Worm (Caenorhabditis elegans) whole organism, L3 larva: ENCODE measurements around the gene Y51A2B.2.

Experiments
- R02D3.7 ChIP-seq: fragments of 150-350 bp; optimal IDR thresholded peaks from 2 replicates; lab custom pipeline; 2014; ENCODE audit warnings: missing biosample characterization, missing genetic modification characterization
- ceh-28 ChIP-seq: fragments of 150-350 bp; optimal IDR thresholded peaks from 2 replicates; lab custom pipeline; 2014; ENCODE audit warnings: missing biosample characterization, missing genetic modification reagents, missing genetic modification characterization
- ceh-82 ChIP-seq: fragments of 150-350 bp; optimal IDR thresholded peaks from 2 replicates; lab custom pipeline; 2014; ENCODE audit warnings: missing biosample characterization, missing genetic modification characterization
- ceh-9 ChIP-seq: sonication (generic microtip); optimal IDR thresholded peaks from 2 replicates; lab custom pipeline; 2018; ENCODE audit warnings: missing biosample characterization, missing genetic modification characterization
- egl-27 ChIP-seq: sonication (generic microtip); optimal IDR thresholded peaks from 4 replicates; lab custom pipeline; 2017; ENCODE audit warnings: missing biosample characterization, missing genetic modification reagents, missing genetic modification characterization
- elt-3 ChIP-seq, 3 experiments: fragments of 150-350 bp in 1 of 3; sonication (generic microtip) in 2 of 3; optimal IDR thresholded peaks; 2 replicates in 2 of 3; 4 replicates in 1 of 3; lab custom pipeline; 2014 to 2017; ENCODE audit warnings: missing biosample characterization in 3 of 3, missing genetic modification characterization in 3 of 3
- nhr-12 ChIP-seq: fragments of 150-350 bp; optimal IDR thresholded peaks from 2 replicates; lab custom pipeline; 2014; ENCODE audit warnings: missing biosample characterization, missing genetic modification characterization
- skn-1 ChIP-seq: fragments of 150-350 bp; optimal IDR thresholded peaks from 2 replicates; lab custom pipeline; 2014; ENCODE audit warnings: missing biosample characterization, missing genetic modification characterization
- tbx-2 ChIP-seq: sonication (generic microtip); optimal IDR thresholded peaks from 2 replicates; lab custom pipeline; 2016; ENCODE audit warnings: mild to moderate bottlenecking, missing genetic modification characterization, missing compliant biosample characterization
- zag-1 ChIP-seq: fragments of 150-350 bp; optimal IDR thresholded peaks from 2 replicates; lab custom pipeline; 2014; ENCODE audit warnings: missing biosample characterization, missing genetic modification characterization

DNA sequence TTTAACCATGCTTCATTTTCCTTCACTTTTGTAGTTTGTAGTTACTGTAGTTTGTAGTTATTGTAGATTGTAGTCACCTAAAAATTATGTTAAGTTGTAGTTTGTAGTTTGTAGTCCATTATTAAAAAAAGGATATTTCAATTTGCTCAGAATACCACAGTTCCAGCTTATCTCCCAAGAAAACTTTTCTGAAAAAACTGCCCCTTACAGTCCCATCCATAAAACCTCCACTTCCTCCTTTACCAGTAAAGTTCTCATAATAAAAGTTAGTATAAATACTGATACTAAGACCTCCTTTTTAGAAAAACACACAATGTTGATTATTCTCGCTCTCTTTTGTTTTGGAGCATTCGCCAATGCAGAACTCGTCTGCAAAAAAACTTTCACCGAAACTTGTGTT is 23.6 kb upstream of the Y51A2B.2 start, which contains the start of gene C08E8.11:
- no peak for TF ChIP-seq ceh-82 (tag; lab: Kevin White, UChicago)
- TF ChIP-seq ceh-9 (tag; lab: Kevin White, UChicago): no peak
- TF ChIP-seq skn-1: no peak
- no peak for TF ChIP-seq ceh-28 (tag; lab: Kevin White, UChicago)
- no peak for TF ChIP-seq tbx-2 (tag; lab: Kevin White, UChicago)
- no peak for TF ChIP-seq egl-27 (tag; lab: Kevin White, UChicago)
- no peak for TF ChIP-seq nhr-12 (tag; lab: Kevin White, UChicago)
- no peak for TF ChIP-seq zag-1
- TF ChIP-seq R02D3.7: no peak
- TF ChIP-seq elt-3 (tag; optimal IDR thresholded peaks at IDR 0.05; lab: Kevin White, UChicago): no peak
